Fruit fly (Drosophila melanogaster) whole organism, embryonic: ENCODE measurements around the gene Gr63a.

Experiments used
- Ada2b ChIP-seq: fragments of 200-800 bp; sonication (Bioruptor generic); IDR thresholded peaks from 2 replicates; pipeline ENCODE4 v1.3.6; 2022; ENCODE audit warnings: missing biosample characterization, missing genetic modification characterization
- Awh ChIP-seq: fragments of 200-800 bp; sonication (Bioruptor generic); IDR thresholded peaks from 2 replicates; pipeline ENCODE4, ENCODE4 v1.3.6; 2022; ENCODE audit warnings: missing biosample characterization, missing genetic modification characterization
- CG10267 ChIP-seq: fragments of 200-800 bp; sonication (Bioruptor generic); optimal IDR thresholded peaks from 2 replicates; lab custom pipeline; 2018; ENCODE audit warnings: missing biosample characterization, mild to moderate bottlenecking, missing genetic modification characterization, moderate library complexity
- CG10366 ChIP-seq: fragments of 200-800 bp; sonication (Bioruptor generic); IDR thresholded peaks from 2 replicates; pipeline ENCODE4 v1.3.6; 2022; ENCODE audit warnings: missing biosample characterization, missing genetic modification characterization
- CG10959 ChIP-seq: fragments of 200-800 bp; sonication (Bioruptor generic); IDR thresholded peaks from 2 replicates; pipeline ENCODE4 v1.3.6; 2022; ENCODE audit warnings: missing biosample characterization, missing genetic modification characterization
- CG11560 ChIP-seq: fragments of 200-800 bp; sonication (Bioruptor generic); IDR thresholded peaks from 3 replicates; pipeline ENCODE4 v1.3.6; 2022; ENCODE audit warnings: missing biosample characterization, missing genetic modification characterization
- CG11723 ChIP-seq: fragments of 200-800 bp; sonication (Bioruptor generic); optimal IDR thresholded peaks from 2 replicates; lab custom pipeline; 2017; ENCODE audit warnings: missing biosample characterization, mild to moderate bottlenecking, missing genetic modification characterization
- CG12104 ChIP-seq: fragments of 200-800 bp; sonication (Bioruptor generic); optimal IDR thresholded peaks from 3 replicates; lab custom pipeline; 2016; ENCODE audit warnings: missing biosample characterization, missing genetic modification characterization
- CG12219 ChIP-seq: fragments of 200-800 bp; sonication (Bioruptor generic); optimal IDR thresholded peaks from 3 replicates; lab custom pipeline; 2018; ENCODE audit warnings: missing biosample characterization, mild to moderate bottlenecking, missing genetic modification characterization
- CG13624 ChIP-seq: fragments of 200-800 bp; sonication (Bioruptor generic); optimal IDR thresholded peaks from 2 replicates; lab custom pipeline; 2016; ENCODE audit warnings: missing biosample characterization, missing genetic modification characterization
- CG13775 ChIP-seq: fragments of 200-800 bp; sonication (Bioruptor generic); optimal IDR thresholded peaks from 3 replicates; lab custom pipeline; 2017; ENCODE audit warnings: missing biosample characterization, mild to moderate bottlenecking, missing genetic modification characterization
- CG13894 ChIP-seq: fragments of 200-800 bp; sonication (Bioruptor generic); optimal IDR thresholded peaks from 3 replicates; lab custom pipeline; 2018; ENCODE audit warnings: missing biosample characterization, mild to moderate bottlenecking, missing genetic modification characterization, moderate library complexity
- CG14860 ChIP-seq: fragments of 200-800 bp; sonication (Bioruptor generic); IDR thresholded peaks from 3 replicates; pipeline ENCODE4 v1.3.6; 2022; ENCODE audit warnings: missing biosample characterization, missing genetic modification characterization; ENCODE audit not compliant: partially characterized antibody
- CG14965 ChIP-seq: fragments of 200-800 bp; sonication (Bioruptor generic); optimal IDR thresholded peaks from 2 replicates; lab custom pipeline; 2016; ENCODE audit warnings: missing biosample characterization, missing genetic modification characterization, borderline replicate concordance
- CG1602 ChIP-seq: fragments of 200-800 bp; sonication (Bioruptor generic); optimal IDR thresholded peaks from 3 replicates; lab custom pipeline; 2016; ENCODE audit warnings: missing biosample characterization, missing genetic modification characterization
- CG17385 ChIP-seq: fragments of 200-800 bp; sonication (Bioruptor generic); optimal IDR thresholded peaks from 3 replicates; lab custom pipeline; 2018; ENCODE audit warnings: missing biosample characterization, mild to moderate bottlenecking, missing genetic modification characterization
- CG17612 ChIP-seq: fragments of 200-800 bp; sonication (Bioruptor generic); IDR thresholded peaks from 2 replicates; pipeline ENCODE4 v1.3.6; 2022; ENCODE audit warnings: missing biosample characterization, missing genetic modification characterization
- CG17912 ChIP-seq: fragments of 200-800 bp; sonication (Bioruptor generic); optimal IDR thresholded peaks from 2 replicates; lab custom pipeline; 2018; ENCODE audit warnings: missing biosample characterization, mild to moderate bottlenecking, missing genetic modification characterization
- CG18262 ChIP-seq: fragments of 200-800 bp; optimal IDR thresholded peaks from 3 replicates; lab custom pipeline; 2019; ENCODE audit warnings: missing biosample characterization, mild to moderate bottlenecking, missing genetic modification characterization, moderate library complexity
- CG18619 ChIP-seq: fragments of 200-800 bp; sonication (Bioruptor generic); optimal IDR thresholded peaks from 3 replicates; lab custom pipeline; 2017; ENCODE audit warnings: missing biosample characterization, mild to moderate bottlenecking, missing genetic modification characterization
- CG2712 ChIP-seq: fragments of 200-800 bp; optimal IDR thresholded peaks from 3 replicates; lab custom pipeline; 2019; ENCODE audit warnings: missing biosample characterization, mild to moderate bottlenecking, missing genetic modification characterization, moderate library complexity
- CG3995 ChIP-seq: fragments of 200-800 bp; sonication (Bioruptor generic); optimal IDR thresholded peaks from 3 replicates; lab custom pipeline; 2016; ENCODE audit warnings: missing biosample characterization, missing genetic modification characterization
- CG9817 ChIP-seq: fragments of 200-800 bp; sonication (Bioruptor generic); optimal IDR thresholded peaks from 2 replicates; lab custom pipeline; 2018; ENCODE audit warnings: missing biosample characterization, mild to moderate bottlenecking, missing genetic modification characterization, moderate library complexity
- Dbx ChIP-seq: fragments of 200-800 bp; sonication (Bioruptor generic); IDR thresholded peaks from 3 replicates; pipeline ENCODE4 v1.3.6; 2022; ENCODE audit warnings: missing biosample characterization, missing genetic modification characterization
- Dek ChIP-seq: fragments of 200-800 bp; sonication (Bioruptor generic); optimal IDR thresholded peaks from 3 replicates; lab custom pipeline; 2019; ENCODE audit warnings: missing biosample characterization, mild to moderate bottlenecking, missing genetic modification characterization, moderate library complexity
- Dp ChIP-seq: fragments of 200-800 bp; sonication (Bioruptor generic); optimal IDR thresholded peaks from 2 replicates; lab custom pipeline; 2018; ENCODE audit warnings: missing biosample characterization, mild to moderate bottlenecking, missing genetic modification characterization, moderate library complexity
- HLH54F ChIP-seq: fragments of 200-800 bp; sonication (Bioruptor generic); optimal IDR thresholded peaks from 3 replicates; lab custom pipeline; 2016; ENCODE audit warnings: missing biosample characterization, missing genetic modification characterization
- HmgD ChIP-seq: fragments of 200-800 bp; sonication (Bioruptor generic); optimal IDR thresholded peaks from 3 replicates; lab custom pipeline; 2016; ENCODE audit warnings: missing biosample characterization, missing genetic modification characterization
- Hr3 ChIP-seq: fragments of 200-800 bp; sonication (Bioruptor generic); optimal IDR thresholded peaks from 3 replicates; lab custom pipeline; 2016; ENCODE audit warnings: missing biosample characterization, missing genetic modification characterization
- Hsf ChIP-seq: fragments of 200-800 bp; sonication (Bioruptor generic); optimal IDR thresholded peaks from 3 replicates; lab custom pipeline; 2016; ENCODE audit warnings: missing biosample characterization, missing genetic modification characterization
- NC2β ChIP-seq: fragments of 200-800 bp; sonication (Bioruptor generic); optimal IDR thresholded peaks from 2 replicates; lab custom pipeline; 2016; ENCODE audit warnings: missing biosample characterization, missing genetic modification characterization
- Pdp1 ChIP-seq, 2 experiments: fragments of 200-800 bp; sonication (Bioruptor generic); optimal IDR thresholded peaks; 3 replicates each; lab custom pipeline; 2016; ENCODE audit warnings: missing biosample characterization in 2 of 2, missing genetic modification characterization in 2 of 2, mild to moderate bottlenecking in 1 of 2, moderate library complexity in 1 of 2
- Six4 ChIP-seq: fragments of 200-800 bp; sonication (Bioruptor generic); optimal IDR thresholded peaks from 2 replicates; lab custom pipeline; 2016; ENCODE audit warnings: missing biosample characterization, missing genetic modification characterization
- Sry-δ ChIP-seq: fragments of 200-800 bp; sonication (Bioruptor generic); optimal IDR thresholded peaks from 2 replicates; lab custom pipeline; 2016; ENCODE audit warnings: missing biosample characterization, missing genetic modification characterization
- ase ChIP-seq: fragments of 200-800 bp; sonication (Bioruptor generic); IDR thresholded peaks from 3 replicates; pipeline ENCODE4 v1.3.6; 2022; ENCODE audit warnings: missing biosample characterization, missing genetic modification characterization
- bab2 ChIP-seq: fragments of 200-800 bp; sonication (Bioruptor generic); optimal IDR thresholded peaks from 2 replicates; lab custom pipeline; 2016; ENCODE audit warnings: missing biosample characterization, missing genetic modification characterization
- chm ChIP-seq: fragments of 200-800 bp; sonication (Bioruptor generic); IDR thresholded peaks from 2 replicates; pipeline ENCODE4 v1.3.6; 2022; ENCODE audit warnings: missing biosample characterization, missing genetic modification characterization
- fd3F ChIP-seq: fragments of 200-800 bp; sonication (Bioruptor generic); optimal IDR thresholded peaks from 2 replicates; lab custom pipeline; 2018; ENCODE audit warnings: missing biosample characterization, mild to moderate bottlenecking, missing genetic modification characterization, moderate library complexity
- gsb ChIP-seq: fragments of 200-800 bp; sonication (Bioruptor generic); IDR thresholded peaks from 2 replicates; pipeline ENCODE4 v1.3.6; 2022; ENCODE audit warnings: missing biosample characterization, missing genetic modification characterization
- gt ChIP-seq: fragments of 200-800 bp; sonication (Bioruptor generic); IDR thresholded peaks from 2 replicates; pipeline ENCODE4 v1.3.6; 2022; ENCODE audit warnings: missing biosample characterization, missing genetic modification characterization
- hkb ChIP-seq, 2 experiments: fragments of 200-800 bp in 1 of 2; fragments of >200 bp in 1 of 2; sonication (Bioruptor generic) in 1 of 2; IDR thresholded peaks in 1 of 2; optimal IDR thresholded peaks in 1 of 2; 2 replicates each; pipeline versions ENCODE4 v1.3.6 to Lab custom; 2017 to 2022; ENCODE audit warnings: missing biosample characterization in 1 of 2, missing genetic modification characterization in 1 of 2
- insv ChIP-seq, 2 experiments: fragments of 200-800 bp; sonication (Bioruptor generic); optimal IDR thresholded peaks; 3 replicates each; lab custom pipeline; 2016 to 2018; ENCODE audit warnings: missing biosample characterization in 2 of 2, missing genetic modification characterization in 2 of 2
- ken ChIP-seq: fragments of 200-800 bp; sonication (Bioruptor generic); IDR thresholded peaks from 3 replicates; pipeline ENCODE4 v1.3.6; 2022; ENCODE audit warnings: missing biosample characterization, missing genetic modification characterization
- kni ChIP-seq: fragments of 200-800 bp; sonication (Bioruptor generic); optimal IDR thresholded peaks from 3 replicates; lab custom pipeline; 2017; ENCODE audit warnings: mild to moderate bottlenecking, missing biosample characterization, missing genetic modification reagents, missing genetic modification characterization
- knrl ChIP-seq: fragments of 200-800 bp; sonication (Bioruptor generic); IDR thresholded peaks from 3 replicates; pipeline ENCODE4 v1.3.6; 2022; ENCODE audit warnings: missing biosample characterization, missing genetic modification characterization; ENCODE audit not compliant: partially characterized antibody
- p53 ChIP-seq: fragments of 200-800 bp; sonication (Bioruptor generic); optimal IDR thresholded peaks from 2 replicates; lab custom pipeline; 2016; ENCODE audit warnings: missing biosample characterization, missing genetic modification characterization
- peb ChIP-seq: fragments of 200-800 bp; sonication (Bioruptor generic); IDR thresholded peaks from 2 replicates; pipeline ENCODE4 v1.3.6; 2022; ENCODE audit warnings: missing biosample characterization, missing genetic modification characterization
- sens-2 ChIP-seq: fragments of 200-800 bp; sonication (Bioruptor generic); IDR thresholded peaks from 2 replicates; pipeline ENCODE4 v1.3.6; 2022; ENCODE audit warnings: missing biosample characterization, missing genetic modification characterization
- so ChIP-seq: fragments of 200-800 bp; sonication (Bioruptor generic); IDR thresholded peaks from 3 replicates; pipeline ENCODE4 v1.3.6; 2022; ENCODE audit warnings: missing biosample characterization, missing genetic modification characterization
- sug ChIP-seq: fragments of 200-800 bp; optimal IDR thresholded peaks from 2 replicates; lab custom pipeline; 2019; ENCODE audit warnings: missing biosample characterization, mild to moderate bottlenecking, missing genetic modification characterization, moderate library complexity
- zf30C ChIP-seq: fragments of 200-800 bp; sonication (Bioruptor generic); optimal IDR thresholded peaks from 3 replicates; lab custom pipeline; 2018; ENCODE audit warnings: missing biosample characterization, mild to moderate bottlenecking, missing genetic modification characterization

The Gr63a gene

DNA sequence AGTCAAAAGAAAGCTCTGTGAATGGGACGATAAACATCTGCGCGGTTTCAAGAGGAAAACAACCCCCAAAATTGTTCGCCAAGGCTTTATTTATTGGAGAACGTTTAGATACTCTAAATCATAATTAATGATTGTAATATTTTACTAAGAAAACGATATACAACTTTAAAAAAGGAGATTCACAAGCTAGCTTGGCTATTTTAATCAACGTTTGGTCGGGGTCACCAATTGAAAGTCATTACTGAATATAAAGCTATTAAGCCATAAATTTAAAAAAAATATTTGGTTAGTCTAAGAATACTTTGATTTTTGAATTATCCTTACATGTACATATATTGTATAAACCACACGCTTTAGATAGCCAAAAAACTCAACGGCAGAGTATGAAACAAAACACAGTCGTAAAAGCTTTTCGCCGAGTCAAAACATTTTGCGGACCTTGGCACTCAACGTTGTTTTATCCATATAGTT, 4.2 kb downstream of the Gr63a start, which contains the start of gene Fie (continued):
- TF ChIP-seq so (GFP tag; lab: Robert Waterston, UW) (0 out of 3 replicates have a peak, but pooled peaks have one; percentile 56), Awh (0 out of 2 replicates have a peak, but pooled peaks have one; percentile 16), Dbx (GFP tag; lab: Robert Waterston, UW) (no peak), fd3F (GFP tag; lab: Kevin White, UChicago) (peak; percentile 57), CG10366 (GFP tag; lab: Robert Waterston, UW) (no peak), CG12104 (GFP tag; lab: Kevin White, UChicago) (peak; percentile 23), CG13775 (GFP tag; lab: Kevin White, UChicago) (peak; percentile 60), CG11723 (GFP tag; lab: Kevin White, UChicago) (peak; percentile 35), CG10959 (no peak), bab2 (GFP tag; lab: Kevin White, UChicago) (no peak), HLH54F (peak; percentile 60), CG17612 (GFP tag; lab: Robert Waterston, UW) (no peak), sens-2 (GFP tag; lab: Robert Waterston, UW) (no peak), gsb (GFP tag; lab: Robert Waterston, UW) (no peak), Dek (tag; lab: Kevin White, UChicago) (peak; percentile 75), Dp (GFP tag; lab: Kevin White, UChicago) (no peak), CG10267 (tag; lab: Kevin White, UChicago) (peak; percentile 41), Sry-δ (GFP tag; lab: Kevin White, UChicago) (no peak), Hr3 (GFP tag; lab: Kevin White, UChicago) (peak; percentile 62), CG17385 (peak; percentile 71), CG18262 (tag; lab: Kevin White, UChicago) (peak; percentile 61), Ada2b (GFP tag; lab: Robert Waterston, UW) (no peak), knrl (GFP tag; lab: Robert Waterston, UW) (no peak), CG17912 (GFP tag; lab: Kevin White, UChicago) (no peak), insv (GFP tag; optimal IDR thresholded peaks at IDR 0.05; lab: Kevin White, UChicago) (no peak), gt (GFP tag; lab: Robert Waterston, UW) (no peak), NC2β (no peak), CG18619 (peak; percentile 79), CG2712 (tag; lab: Kevin White, UChicago) (peak; percentile 56), zf30C (no peak), CG1602 (GFP tag; lab: Kevin White, UChicago) (peak; percentile 34), kni (no peak), chm (GFP tag; lab: Robert Waterston, UW) (no peak; the same call in 1 of the 2 replicates), Pdp1 (GFP tag; optimal IDR thresholded peaks at IDR 0.05; lab: Kevin White, UChicago) (peak; percentile 33 to 38), HmgD (GFP tag; lab: Kevin White, UChicago) (no peak), CG12219 (GFP tag; lab: Kevin White, UChicago) (peak; percentile 59), hkb (optimal IDR thresholded peaks at IDR 0.05; lab: Kevin White, UChicago) (no peak), hkb (GFP tag; IDR thresholded peaks at IDR 0.05; lab: Robert Waterston, UW) (peak; percentile 53), CG13894 (tag; lab: Kevin White, UChicago) (peak; percentile 48), CG14860 (GFP tag; lab: Robert Waterston, UW) (no peak), sug (tag; lab: Kevin White, UChicago) (no peak), CG11560 (tag; lab: Robert Waterston, UW) (no peak), ase (GFP tag; lab: Robert Waterston, UW) (no peak), Six4 (GFP tag; lab: Kevin White, UChicago) (no peak), CG13624 (GFP tag; lab: Kevin White, UChicago) (peak; percentile 55), Hsf (GFP tag; lab: Kevin White, UChicago) (peak; percentile 64), CG3995 (GFP tag; lab: Kevin White, UChicago) (no peak), peb (peak; percentile 8; the same call in 1 of the 2 replicates), CG9817 (tag; lab: Kevin White, UChicago) (peak; percentile 30), ken (GFP tag; lab: Robert Waterston, UW) (no peak), p53 (GFP tag; lab: Kevin White, UChicago) (no peak), CG14965 (GFP tag; lab: Kevin White, UChicago) (no peak)
